Fruit fly (Drosophila melanogaster): Measurements from ENCODE around the gene Plp.

Gene Plp

dm6 chr3L:15098659-15099512, 4.4 kb upstream of the Plp start (continued):
- TF ChIP-seq Lim3 (GFP tag; IDR thresholded peaks at IDR 0.05) (no peak), rib (GFP tag; IDR thresholded peaks at IDR 0.05) (no peak; the same call in 1 of the 2 replicates), CG8089 (GFP tag; optimal IDR thresholded peaks at IDR 0.05) (no peak), unc-4 (GFP tag; IDR thresholded peaks at IDR 0.05; ENCODE audit: partially characterized antibody) (no peak), CG9609 (GFP tag; optimal IDR thresholded peaks at IDR 0.05) (peak; percentile 3), CG12219 (GFP tag; optimal IDR thresholded peaks at IDR 0.05) (peak; percentile 54), tll (GFP tag; optimal IDR thresholded peaks at IDR 0.05) (peak in 1 of 2 experiments; percentile 32), CG10321 (GFP tag; IDR thresholded peaks at IDR 0.05) (peak; percentile 68; the same call in 1 of the 2 replicates), tio (GFP tag; optimal IDR thresholded peaks at IDR 0.05) (peak; percentile 78), pita (GFP tag; optimal IDR thresholded peaks at IDR 0.05) (no peak), CG12942 (GFP tag; optimal IDR thresholded peaks at IDR 0.05) (peak; percentile 61), CG34422 (GFP tag; IDR thresholded peaks at IDR 0.05) (peak; percentile 86), fd96Cb (tag; optimal IDR thresholded peaks at IDR 0.05) (peak; percentile 94), Trl (optimal IDR thresholded peaks at IDR 0.05) (peak; percentile 86 to 91), Trl (GFP tag; optimal IDR thresholded peaks at IDR 0.05) (peak; percentile 69), sqz (GFP tag; optimal IDR thresholded peaks at IDR 0.05) (peak; percentile 78), CG17328 (GFP tag; IDR thresholded peaks at IDR 0.05) (peak; percentile 86), Elba2 (GFP tag; optimal IDR thresholded peaks at IDR 0.05) (no peak), cwo (GFP tag; optimal IDR thresholded peaks at IDR 0.05) (peak; percentile 92), emc (GFP tag; optimal IDR thresholded peaks at IDR 0.05) (no peak), Hr78 (GFP tag; optimal IDR thresholded peaks at IDR 0.05) (peak in 1 of 2 experiments; percentile 81), CG13287 (GFP tag; IDR thresholded peaks at IDR 0.05; ENCODE audit: partially characterized antibody) (no peak), pho (GFP tag; optimal IDR thresholded peaks at IDR 0.05) (no peak), CG17568 (GFP tag; optimal IDR thresholded peaks at IDR 0.05) (peak; percentile 67), BEAF-32 (GFP tag; optimal IDR thresholded peaks at IDR 0.05) (no peak), aop (GFP tag; IDR thresholded peaks at IDR 0.05) (no peak), CG6854 (GFP tag; optimal IDR thresholded peaks at IDR 0.05) (peak; percentile 81), nom (GFP tag; optimal IDR thresholded peaks at IDR 0.05) (peak; percentile 85), CG7271 (tag; optimal IDR thresholded peaks at IDR 0.05) (peak; percentile 93), crp (GFP tag; optimal IDR thresholded peaks at IDR 0.05) (peak in 1 of 2 experiments; percentile 76), CG15269 (tag; optimal IDR thresholded peaks at IDR 0.05) (peak; percentile 82), Pdp1 (GFP tag; optimal IDR thresholded peaks at IDR 0.05) (no peak), HLH3B (GFP tag; IDR thresholded peaks at IDR 0.05) (peak; percentile 91), lov (optimal IDR thresholded peaks at IDR 0.05) (no peak), lov (GFP tag; IDR thresholded peaks at IDR 0.05) (peak; percentile 69; the same call in 2 of the 3 replicates), croc (GFP tag; conservative IDR thresholded peaks at IDR 0.05) (peak; percentile 82), HLH54F (GFP tag; optimal IDR thresholded peaks at IDR 0.05) (peak; percentile 2), gfzf (GFP tag; optimal IDR thresholded peaks at IDR 0.05) (no peak), CG9437 (GFP tag; optimal IDR thresholded peaks at IDR 0.05) (peak; percentile 78), ind (GFP tag; optimal IDR thresholded peaks at IDR 0.05) (peak; percentile 84), Awh (GFP tag; IDR thresholded peaks at IDR 0.05) (peak; percentile 92), amos (GFP tag; IDR thresholded peaks at IDR 0.05; ENCODE audit: partially characterized antibody) (no peak), nerfin-2 (GFP tag; IDR thresholded peaks at IDR 0.05; ENCODE audit: partially characterized antibody) (no peak), Hmr (GFP tag; optimal IDR thresholded peaks at IDR 0.05) (peak; percentile 86), Stat92E (GFP tag; optimal IDR thresholded peaks at IDR 0.05) (peak in 1 of 3 experiments; percentile 45), crc (GFP tag; optimal IDR thresholded peaks at IDR 0.05) (no peak), org-1 (GFP tag; optimal IDR thresholded peaks at IDR 0.05) (peak; percentile 83)

All from whole organism, embryonic.